Worm (Caenorhabditis elegans): ENCODE results near the gene aat-3.
A peak's percentile ranks its signal among the peaks of the same experiment; 100 is the strongest.

Gene aat-3

ce11 chrX:2591586-2592000 lies 39.5 kb downstream of the aat-3 start (continued):
- TF ChIP-seq egl-13 (tag; optimal IDR thresholded peaks at IDR 0.05): no peak
- peak; percentile 79 for TF ChIP-seq unc-130 (tag; optimal IDR thresholded peaks at IDR 0.05)
- no peak for TF ChIP-seq snpc-4 (tag; optimal IDR thresholded peaks at IDR 0.05)
- TF ChIP-seq alr-1 (tag; optimal IDR thresholded peaks at IDR 0.05; ENCODE audit: borderline replicate concordance): no peak
- TF ChIP-seq Y116A8C.19 (tag; optimal IDR thresholded peaks at IDR 0.05; ENCODE audit: borderline replicate concordance): no peak
- TF ChIP-seq aly-2 (tag; optimal IDR thresholded peaks at IDR 0.05): no peak
- peak; percentile 8 for TF ChIP-seq nhr-84 (tag; optimal IDR thresholded peaks at IDR 0.05)
- no peak for TF ChIP-seq nhr-76 (tag; optimal IDR thresholded peaks at IDR 0.05)
- TF ChIP-seq hlh-4 (tag; optimal IDR thresholded peaks at IDR 0.05): no peak
- no peak for TF ChIP-seq mab-9 (GFP tag; IDR thresholded peaks at IDR 0.05)
- no peak for TF ChIP-seq lin-39 (tag; optimal IDR thresholded peaks at IDR 0.05)
- TF ChIP-seq elt-3 (tag; optimal IDR thresholded peaks at IDR 0.05): peak in 2 of 6 experiments; percentile 44
- TF ChIP-seq nhr-47 (tag; optimal IDR thresholded peaks at IDR 0.05): peak; percentile 53
- no peak for TF ChIP-seq unc-62 (GFP tag; optimal IDR thresholded peaks at IDR 0.05)
- TF ChIP-seq ceh-8 (GFP tag; optimal IDR thresholded peaks at IDR 0.05): no peak
- TF ChIP-seq lin-13 (GFP tag; optimal IDR thresholded peaks at IDR 0.05): peak; percentile 14
- TF ChIP-seq zip-4 (GFP tag; optimal IDR thresholded peaks at IDR 0.05): no peak
- peak in 1 of 2 experiments; percentile 54 for TF ChIP-seq mdl-1 (tag; optimal IDR thresholded peaks at IDR 0.05)
- peak; percentile 8 to 41 for TF ChIP-seq efl-1 (optimal IDR thresholded peaks at IDR 0.05)
- peak in 1 of 2 experiments; percentile 28 for TF ChIP-seq efl-1 (GFP tag; optimal IDR thresholded peaks at IDR 0.05 in 1 of 2)
- no peak for TF ChIP-seq efl-3 (GFP tag; optimal IDR thresholded peaks at IDR 0.05)
- TF ChIP-seq nhr-77 (tag; optimal IDR thresholded peaks at IDR 0.05): peak; percentile 81
- TF ChIP-seq sup-37 (GFP tag; optimal IDR thresholded peaks at IDR 0.05): no peak
- TF ChIP-seq lsy-2 (tag; optimal IDR thresholded peaks at IDR 0.05): peak; percentile 28 to 55
- TF ChIP-seq fkh-4 (tag; optimal IDR thresholded peaks at IDR 0.05; ENCODE audit: borderline replicate concordance): no peak
- TF ChIP-seq blmp-1 (tag; optimal IDR thresholded peaks at IDR 0.05): peak; percentile 97
- peak; percentile 56 for TF ChIP-seq nhr-90 (tag; optimal IDR thresholded peaks at IDR 0.05; ENCODE audit: poor library complexity)
- peak; percentile 83 for TF ChIP-seq skn-1 (tag; optimal IDR thresholded peaks at IDR 0.05)
- TF ChIP-seq ces-1 (GFP tag; optimal IDR thresholded peaks at IDR 0.05): no peak
- TF ChIP-seq elt-2 (tag; optimal IDR thresholded peaks at IDR 0.05): no peak
- no peak for TF ChIP-seq lin-15B (tag; optimal IDR thresholded peaks at IDR 0.05)
- TF ChIP-seq lin-14 (GFP tag; optimal IDR thresholded peaks at IDR 0.05): peak; percentile 93
- peak; percentile 85 for TF ChIP-seq snu-23 (GFP tag; optimal IDR thresholded peaks at IDR 0.05)
- peak; percentile 96 for TF ChIP-seq nhr-85 (tag)
- TF ChIP-seq pag-3 (tag; optimal IDR thresholded peaks at IDR 0.05; ENCODE audit: borderline replicate concordance, insufficient read depth): no peak
- TF ChIP-seq mef-2 (tag; optimal IDR thresholded peaks at IDR 0.05): no peak
- TF ChIP-seq fkh-10 (GFP tag; optimal IDR thresholded peaks at IDR 0.05): no peak
- TF ChIP-seq fos-1 (tag; optimal IDR thresholded peaks at IDR 0.05): no peak
- no peak for TF ChIP-seq unc-30 (tag; optimal IDR thresholded peaks at IDR 0.05)
- no peak for TF ChIP-seq pqm-1 (tag; optimal IDR thresholded peaks at IDR 0.05)
- TF ChIP-seq unc-98 (GFP tag; IDR thresholded peaks at IDR 0.05): no peak
- TF ChIP-seq nhr-71 (tag; optimal IDR thresholded peaks at IDR 0.05): peak; percentile 85
- peak; percentile 48 for TF ChIP-seq C16A3.4 (tag; optimal IDR thresholded peaks at IDR 0.05)
- no peak for TF ChIP-seq ets-5 (GFP tag; IDR thresholded peaks at IDR 0.05)
- TF ChIP-seq nhr-28 (tag; optimal IDR thresholded peaks at IDR 0.05): no peak
